Worm (Caenorhabditis elegans): ENCODE measurements around the gene Y67D8C.6.
A peak's percentile ranks its signal among the peaks of the same experiment; 100 is the strongest.

Y67D8C.6 gene

ce11 chrIV:3050054-3050990 lies 12.9 kb downstream of the Y67D8C.6 start, which contains the start of gene eel-1:
eel-1 (minus strand) TSS chrIV:3050104.
- TF ChIP-seq ceh-34 (tag; optimal IDR thresholded peaks at IDR 0.05) (peak; percentile 99), sox-2 (GFP tag; IDR thresholded peaks at IDR 0.05) (peak; percentile 79), ceh-2 (tag; optimal IDR thresholded peaks at IDR 0.05) (peak; percentile 99), hlh-30 (tag; optimal IDR thresholded peaks at IDR 0.05; ENCODE audit: insufficient read depth) (peak; percentile 37), pat-9 (tag; optimal IDR thresholded peaks at IDR 0.05) (peak; percentile 65), ztf-16 (tag; optimal IDR thresholded peaks at IDR 0.05) (peak; percentile 93), ceh-45 (GFP tag; IDR thresholded peaks at IDR 0.05) (peak; percentile 85), gmeb-2 (tag; optimal IDR thresholded peaks at IDR 0.05) (peak; percentile 68), unc-86 (tag; optimal IDR thresholded peaks at IDR 0.05) (peak; percentile 86), eyg-1 (tag; optimal IDR thresholded peaks at IDR 0.05) (peak; percentile 91), tbx-2 (tag; optimal IDR thresholded peaks at IDR 0.05) (peak; percentile 100), F13H6.1 (tag; optimal IDR thresholded peaks at IDR 0.05) (peak; percentile 99), nhr-232 (tag; optimal IDR thresholded peaks at IDR 0.05) (peak; percentile 67), unc-3 (GFP tag; conservative IDR thresholded peaks at IDR 0.05) (peak; percentile 86), unc-3 (tag; optimal IDR thresholded peaks at IDR 0.05) (peak; percentile 93), ceh-31 (tag; optimal IDR thresholded peaks at IDR 0.05) (peak; percentile 100), sox-4 (tag; optimal IDR thresholded peaks at IDR 0.05) (peak; percentile 59), ceh-14 (tag; optimal IDR thresholded peaks at IDR 0.05) (peak; percentile 100), pros-1 (tag; optimal IDR thresholded peaks at IDR 0.05) (peak; percentile 22), hlh-15 (tag; optimal IDR thresholded peaks at IDR 0.05) (peak; percentile 84), nfya-1 (tag; optimal IDR thresholded peaks at IDR 0.05) (peak; percentile 71), unc-42 (tag; optimal IDR thresholded peaks at IDR 0.05) (peak; percentile 96), C08G9.2 (tag; optimal IDR thresholded peaks at IDR 0.05) (peak; percentile 100), zip-5 (tag; optimal IDR thresholded peaks at IDR 0.05) (peak; percentile 97), mec-3 (tag; optimal IDR thresholded peaks at IDR 0.05; ENCODE audit: borderline replicate concordance) (peak; percentile 99), dmd-4 (tag; optimal IDR thresholded peaks at IDR 0.05; ENCODE audit: borderline replicate concordance) (peak; percentile 99), sdc-2 (tag; optimal IDR thresholded peaks at IDR 0.05) (peak; percentile 89), C38D4.7 (GFP tag; optimal IDR thresholded peaks at IDR 0.05) (peak; percentile 68), pha-2 (tag; optimal IDR thresholded peaks at IDR 0.05) (peak; percentile 83), tbx-7 (tag; optimal IDR thresholded peaks at IDR 0.05) (peak; percentile 99), ttx-3 (tag; optimal IDR thresholded peaks at IDR 0.05) (peak; percentile 36), ceh-19 (GFP tag; optimal IDR thresholded peaks at IDR 0.05) (peak; percentile 94), ceh-18 (tag; optimal IDR thresholded peaks at IDR 0.05) (peak; percentile 98), pag-3 (tag; optimal IDR thresholded peaks at IDR 0.05; ENCODE audit: borderline replicate concordance) (peak; percentile 98), hlh-6 (tag; optimal IDR thresholded peaks at IDR 0.05) (peak; percentile 92), madf-2 (tag; optimal IDR thresholded peaks at IDR 0.05) (peak; percentile 93), hlh-13 (GFP tag; optimal IDR thresholded peaks at IDR 0.05) (peak; percentile 69), che-1 (tag; optimal IDR thresholded peaks at IDR 0.05) (peak; percentile 48), ahr-1 (tag; optimal IDR thresholded peaks at IDR 0.05) (peak; percentile 97), ceh-6 (GFP tag; optimal IDR thresholded peaks at IDR 0.05) (peak; percentile 79), fkh-6 (tag; optimal IDR thresholded peaks at IDR 0.05) (peak; percentile 92), fax-1 (tag; optimal IDR thresholded peaks at IDR 0.05) (peak; percentile 98), syd-9 (tag; optimal IDR thresholded peaks at IDR 0.05) (peak; percentile 98), hlh-8 (tag; optimal IDR thresholded peaks at IDR 0.05) (peak; percentile 99), ceh-48 (tag; optimal IDR thresholded peaks at IDR 0.05) (peak; percentile 52), lin-11 (tag; optimal IDR thresholded peaks at IDR 0.05) (peak; percentile 55), Y22D7AL.16 (tag; optimal IDR thresholded peaks at IDR 0.05) (peak; percentile 61), elt-4 (tag; optimal IDR thresholded peaks at IDR 0.05) (peak; percentile 99), K02D7.2 (tag; optimal IDR thresholded peaks at IDR 0.05) (peak; percentile 76), T23F11.4 (GFP tag; optimal IDR thresholded peaks at IDR 0.05) (peak; percentile 72)
